Worm (Caenorhabditis elegans): ENCODE results near the gene F58B4.2.

Gene F58B4.2

DNA sequence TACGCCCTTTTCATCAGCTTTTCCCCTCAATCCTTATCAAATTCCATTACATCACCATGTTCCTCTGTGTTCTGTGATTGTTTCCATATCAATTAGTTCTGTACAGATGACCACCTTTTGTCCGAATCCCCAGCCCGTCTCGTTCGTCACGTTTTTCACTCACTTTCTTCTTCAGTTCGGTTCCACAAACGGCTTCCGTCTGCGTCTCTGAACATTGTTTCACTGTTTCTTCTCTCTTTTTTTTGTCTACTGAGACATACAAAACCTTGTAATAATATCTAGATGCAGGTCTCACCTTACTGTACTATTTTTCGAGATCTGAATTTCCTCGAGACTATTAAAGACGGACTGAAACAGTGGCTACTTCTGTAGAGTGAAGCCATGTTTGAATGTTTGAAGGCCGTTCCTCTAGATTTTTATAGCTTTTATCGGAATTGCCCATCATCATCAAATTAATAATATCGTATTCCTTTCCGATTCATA is 31.8 kb downstream of the F58B4.2 start, which contains the start of gene F32D8.3:
Gene F32D8.3, plus strand, starts transcription at position 433 of the 483 bp plus-strand sequence.
- TF ChIP-seq unc-55 (GFP tag; optimal IDR thresholded peaks at IDR 0.05) (no peak), hlh-6 (tag; optimal IDR thresholded peaks at IDR 0.05) (no peak), nfya-1 (tag; optimal IDR thresholded peaks at IDR 0.05) (no peak), lin-11 (tag; optimal IDR thresholded peaks at IDR 0.05) (no peak), pqm-1 (tag; optimal IDR thresholded peaks at IDR 0.05) (no peak), tbx-7 (tag; optimal IDR thresholded peaks at IDR 0.05) (no peak), C38D4.7 (GFP tag; optimal IDR thresholded peaks at IDR 0.05) (no peak), C08G9.2 (tag; optimal IDR thresholded peaks at IDR 0.05) (no peak), madf-2 (tag; optimal IDR thresholded peaks at IDR 0.05) (no peak), pax-1 (tag; optimal IDR thresholded peaks at IDR 0.05) (no peak), eyg-1 (tag; optimal IDR thresholded peaks at IDR 0.05) (no peak), ceh-14 (tag; optimal IDR thresholded peaks at IDR 0.05) (no peak), tbx-2 (tag; optimal IDR thresholded peaks at IDR 0.05) (no peak), ceh-31 (tag; optimal IDR thresholded peaks at IDR 0.05) (no peak), hlh-30 (tag; optimal IDR thresholded peaks at IDR 0.05; ENCODE audit: insufficient read depth) (no peak), F13H6.1 (tag; optimal IDR thresholded peaks at IDR 0.05) (no peak), syd-9 (tag; optimal IDR thresholded peaks at IDR 0.05) (no peak), ahr-1 (tag; optimal IDR thresholded peaks at IDR 0.05) (no peak)

DNA sequence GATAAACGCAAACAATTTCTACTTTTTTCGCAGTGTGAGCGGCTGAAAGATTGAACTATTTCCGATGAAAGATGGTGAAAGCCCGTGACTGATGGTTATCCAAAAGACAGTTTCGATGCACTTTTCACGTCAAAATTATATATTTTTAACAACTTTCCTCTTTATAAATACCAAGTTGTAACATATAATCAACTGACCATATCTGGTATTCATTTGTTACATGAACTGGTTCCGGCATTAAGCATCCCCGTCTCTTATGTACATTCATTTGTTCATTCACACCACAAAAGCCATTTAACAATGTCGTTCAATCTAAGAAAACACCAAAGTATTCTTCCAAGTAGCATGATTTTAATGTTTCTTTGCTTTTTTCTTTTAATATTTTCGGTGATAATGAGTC is 34.8 kb downstream of the F58B4.2 start, which contains the start of gene F32D8.2:
Gene F32D8.2, plus strand, starts transcription at position 301 of the 400 bp plus-strand sequence.
- TF ChIP-seq zip-5 (tag; optimal IDR thresholded peaks at IDR 0.05): no peak
- no peak for TF ChIP-seq pat-9 (tag; optimal IDR thresholded peaks at IDR 0.05)
- no peak for TF ChIP-seq pha-2 (tag; optimal IDR thresholded peaks at IDR 0.05)
- TF ChIP-seq eyg-1 (tag; optimal IDR thresholded peaks at IDR 0.05): no peak
- no peak for TF ChIP-seq elt-4 (tag; optimal IDR thresholded peaks at IDR 0.05)
- TF ChIP-seq Y22D7AL.16 (tag; optimal IDR thresholded peaks at IDR 0.05): no peak
- no peak for TF ChIP-seq ahr-1 (tag; optimal IDR thresholded peaks at IDR 0.05)
- TF ChIP-seq ceh-31 (tag; optimal IDR thresholded peaks at IDR 0.05): no peak
- TF ChIP-seq ceh-9 (tag; optimal IDR thresholded peaks at IDR 0.05): no peak

DNA sequence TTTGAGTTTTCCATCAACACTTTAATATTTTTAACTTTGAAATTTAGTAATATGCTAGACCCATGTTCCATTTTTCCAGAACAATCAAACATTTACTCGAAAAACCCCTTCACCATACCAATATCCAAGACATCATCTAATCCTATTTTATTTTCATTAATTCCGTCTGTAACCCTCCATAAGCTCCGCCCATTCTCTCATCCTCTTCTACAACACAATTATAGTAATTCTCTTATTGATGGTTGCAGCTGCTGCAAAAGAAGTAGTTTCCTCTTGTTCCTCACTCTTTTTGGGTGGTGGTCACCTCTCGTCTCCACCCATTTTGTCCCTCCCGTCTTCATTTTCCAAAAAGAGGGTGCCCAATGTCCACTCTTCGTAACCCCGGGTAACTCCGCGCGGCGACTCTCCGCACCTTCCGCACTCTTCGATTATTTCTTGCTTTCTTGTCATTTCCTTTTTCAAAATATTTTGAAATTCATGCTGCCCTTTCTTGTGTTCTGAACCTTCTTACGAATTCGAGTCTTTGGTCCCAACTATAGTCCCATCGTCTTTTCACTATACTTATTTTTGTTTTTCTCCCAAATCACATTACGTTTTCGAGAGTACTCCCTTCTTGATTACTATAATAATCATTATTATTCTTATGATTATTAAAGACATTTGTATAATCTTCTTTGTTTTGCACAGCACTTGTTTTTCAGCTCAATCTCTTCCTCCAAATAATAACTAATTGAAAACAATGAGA is 38.0 kb downstream of the F58B4.2 start, which contains the start of gene F32D8.1:
Gene F32D8.1, plus strand, starts transcription at position 695 of the 745 bp plus-strand sequence.
- TF ChIP-seq ceh-34 (tag; optimal IDR thresholded peaks at IDR 0.05) (no peak), ceh-31 (tag; optimal IDR thresholded peaks at IDR 0.05) (peak; percentile 26), unc-42 (tag; optimal IDR thresholded peaks at IDR 0.05) (peak; percentile 85)

DNA sequence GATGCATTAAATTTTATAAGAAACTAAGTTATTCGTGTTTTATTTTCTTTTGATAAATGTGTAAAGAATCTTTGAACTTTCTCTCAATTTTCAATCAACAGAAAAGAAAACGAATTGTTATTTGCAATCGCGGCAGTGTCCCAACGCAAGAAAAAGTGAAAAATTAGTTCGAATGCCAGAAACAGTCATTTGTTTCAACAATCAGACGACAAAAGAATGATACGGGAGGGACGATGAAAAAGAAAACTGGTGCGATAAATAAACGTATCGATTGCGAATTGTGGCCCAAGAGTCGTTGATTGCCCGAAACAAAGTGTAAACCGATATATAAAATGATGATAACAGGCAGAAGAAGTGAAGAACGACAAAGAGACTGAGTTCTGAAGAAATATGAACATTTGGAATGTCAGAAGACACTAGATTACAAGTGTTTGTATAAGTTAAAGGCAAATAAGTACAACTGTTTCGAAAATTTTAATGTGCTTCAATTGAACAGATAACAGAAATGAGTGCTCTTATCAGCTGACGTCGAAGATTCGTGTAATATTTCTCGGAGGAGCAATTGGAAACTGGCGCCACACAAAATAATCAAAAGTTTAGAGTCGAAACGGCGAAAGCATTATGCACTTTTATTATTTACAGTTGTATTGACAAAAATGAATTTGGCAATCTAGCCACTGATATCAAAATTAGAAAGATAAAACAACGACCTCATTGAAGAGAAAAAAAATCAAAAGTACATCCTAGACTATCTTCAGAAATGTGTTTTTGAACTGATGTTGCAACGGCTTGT is 40.3 kb downstream of the F58B4.2 start:
- TF ChIP-seq elt-2 (tag; optimal IDR thresholded peaks at IDR 0.05): peak; percentile 76
- TF ChIP-seq ahr-1 (tag; optimal IDR thresholded peaks at IDR 0.05): no peak

DNA sequence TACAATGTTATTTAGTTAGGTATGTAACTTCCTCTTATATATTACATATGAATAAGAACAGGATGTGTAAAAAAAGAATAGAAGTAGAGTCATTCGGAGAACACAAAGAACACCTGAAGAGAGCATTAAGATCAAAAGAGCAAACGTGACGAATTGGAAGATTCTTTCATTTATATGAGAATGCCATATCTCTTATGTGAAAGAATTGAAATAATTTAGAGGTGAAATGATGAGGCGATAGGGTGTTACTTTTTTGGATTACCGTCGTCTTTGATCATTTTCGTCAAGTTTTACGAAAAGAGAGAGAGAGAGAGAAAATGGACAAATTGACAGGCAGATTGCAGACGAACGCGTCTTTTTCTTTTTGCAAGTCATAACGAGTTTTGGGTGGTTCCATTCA is 41.8 kb downstream of the F58B4.2 start:
- TF ChIP-seq ahr-1 (tag; optimal IDR thresholded peaks at IDR 0.05) (no peak), fkh-10 (GFP tag; optimal IDR thresholded peaks at IDR 0.05) (no peak), eyg-1 (tag; optimal IDR thresholded peaks at IDR 0.05) (no peak), pqm-1 (tag; optimal IDR thresholded peaks at IDR 0.05) (no peak), ceh-30 (tag; optimal IDR thresholded peaks at IDR 0.05) (no peak), odd-2 (tag; optimal IDR thresholded peaks at IDR 0.05) (no peak), elt-4 (tag; optimal IDR thresholded peaks at IDR 0.05) (no peak), ceh-9 (tag; optimal IDR thresholded peaks at IDR 0.05) (no peak), unc-3 (GFP tag; conservative IDR thresholded peaks at IDR 0.05) (no peak), unc-3 (tag; optimal IDR thresholded peaks at IDR 0.05) (no peak), hlh-8 (tag; optimal IDR thresholded peaks at IDR 0.05) (no peak), tbx-7 (tag; optimal IDR thresholded peaks at IDR 0.05) (no peak), dmd-4 (tag; optimal IDR thresholded peaks at IDR 0.05; ENCODE audit: borderline replicate concordance) (no peak), C08G9.2 (tag; optimal IDR thresholded peaks at IDR 0.05) (no peak), sox-2 (GFP tag; IDR thresholded peaks at IDR 0.05) (no peak), sdc-2 (tag; optimal IDR thresholded peaks at IDR 0.05) (no peak), ceh-14 (tag; optimal IDR thresholded peaks at IDR 0.05) (no peak)
